Worm (Caenorhabditis elegans) whole organism, L4 larva: ENCODE measurements around the gene C06G1.1.

ENCODE experiments used
- T26A8.4 ChIP-seq: fragments of 200-800 bp; sonication (Bioruptor generic); IDR thresholded peaks from 2 replicates; pipeline ENCODE4 v1.3.6; 2022; ENCODE audit warnings: missing genetic modification characterization, missing compliant biosample characterization
- Y105C5A.15 ChIP-seq: fragments of 200-800 bp; sonication (Bioruptor generic); IDR thresholded peaks from 2 replicates; pipeline ENCODE4 v1.3.6; 2022; ENCODE audit warnings: missing genetic modification characterization, missing compliant biosample characterization
- Y75B8A.6 ChIP-seq: fragments of 200-800 bp; sonication (Bioruptor generic); IDR thresholded peaks from 2 replicates; pipeline ENCODE4 v1.3.6; 2022; ENCODE audit warnings: missing genetic modification reagents, missing genetic modification characterization, missing compliant biosample characterization
- aha-1 ChIP-seq: fragments of 150-350 bp; peaks from one replicate; lab custom pipeline; 2014; ENCODE audit warnings: missing biosample characterization, missing genetic modification characterization
- aly-2 ChIP-seq: sonication (generic microtip); optimal IDR thresholded peaks from 2 replicates; lab custom pipeline; 2018; ENCODE audit warnings: missing biosample characterization, missing genetic modification characterization
- ceh-82 ChIP-seq: sonication (generic microtip); optimal IDR thresholded peaks from 2 replicates; lab custom pipeline; 2017; ENCODE audit warnings: missing biosample characterization, missing genetic modification characterization
- cey-2 ChIP-seq: sonication (generic microtip); optimal IDR thresholded peaks from 3 replicates; lab custom pipeline; 2017; ENCODE audit warnings: missing genetic modification characterization, mild to moderate bottlenecking, missing compliant biosample characterization, antibody characterized with exemption, borderline replicate concordance; ENCODE audit not compliant: insufficient read depth
- daf-12 ChIP-seq: fragments of 150-350 bp; optimal IDR thresholded peaks from 2 replicates; lab custom pipeline; 2014; ENCODE audit warnings: missing biosample characterization, missing genetic modification reagents, missing genetic modification characterization
- daf-16 ChIP-seq, 3 experiments: sonication (generic microtip); optimal IDR thresholded peaks; 2 replicates each; lab custom pipeline; 2016 to 2017; ENCODE audit warnings: missing genetic modification characterization in 3 of 3, missing genetic modification reagents in 3 of 3, mild to moderate bottlenecking in 2 of 3, missing compliant biosample characterization in 2 of 3, missing biosample characterization in 1 of 3, moderate library complexity in 1 of 3
- dmd-6 ChIP-seq: fragments of 200-800 bp; sonication (Bioruptor generic); IDR thresholded peaks from 2 replicates; pipeline ENCODE4 v1.3.6; 2022; ENCODE audit warnings: missing genetic modification reagents, missing genetic modification characterization, missing compliant biosample characterization
- dmd-8 ChIP-seq: fragments of 200-800 bp; sonication (Bioruptor generic); IDR thresholded peaks from 2 replicates; pipeline ENCODE4 v1.3.6; 2022; ENCODE audit warnings: missing genetic modification characterization, missing compliant biosample characterization
- duxl-1 ChIP-seq: sonication (generic microtip); optimal IDR thresholded peaks from 2 replicates; lab custom pipeline; 2016; ENCODE audit warnings: mild to moderate bottlenecking, missing genetic modification characterization, moderate library complexity, missing compliant biosample characterization; ENCODE audit not compliant: poor library complexity
- dve-1 ChIP-seq: sonication (generic microtip); optimal IDR thresholded peaks from 2 replicates; lab custom pipeline; 2017; ENCODE audit warnings: antibody characterized with exemption, mild to moderate bottlenecking, missing genetic modification characterization, missing compliant biosample characterization; ENCODE audit not compliant: insufficient read depth
- fkh-10 ChIP-seq: fragments of 150-350 bp; optimal IDR thresholded peaks from 2 replicates; lab custom pipeline; 2014; ENCODE audit warnings: missing biosample characterization, missing genetic modification reagents, missing genetic modification characterization
- fos-1 ChIP-seq: fragments of 150-350 bp; optimal IDR thresholded peaks from 2 replicates; lab custom pipeline; 2014; ENCODE audit warnings: missing biosample characterization, missing genetic modification characterization
- hif-1 ChIP-seq, 2 experiments: sonication (generic microtip); optimal IDR thresholded peaks; 2 replicates each; lab custom pipeline; 2016 to 2017; ENCODE audit warnings: missing compliant biosample characterization in 2 of 2, missing genetic modification characterization in 2 of 2, missing genetic modification reagents in 2 of 2, missing genotype in 2 of 2, mild to moderate bottlenecking in 1 of 2
- hlh-11 ChIP-seq: fragments of 200-800 bp; sonication (Bioruptor generic); optimal IDR thresholded peaks from 2 replicates; lab custom pipeline; 2018; ENCODE audit warnings: mild to moderate bottlenecking, missing genetic modification characterization, missing compliant biosample characterization
- hlh-30 ChIP-seq: sonication (generic microtip); optimal IDR thresholded peaks from 2 replicates; lab custom pipeline; 2017; ENCODE audit warnings: antibody characterized with exemption, mild to moderate bottlenecking, missing genetic modification characterization, missing compliant biosample characterization; ENCODE audit not compliant: insufficient read depth
- hmg-1.1 ChIP-seq: fragments of 200-800 bp; sonication (Bioruptor generic); IDR thresholded peaks from 2 replicates; pipeline ENCODE4 v1.3.6; 2022; ENCODE audit warnings: missing genetic modification reagents, missing genetic modification characterization, missing compliant biosample characterization
- jun-1 ChIP-seq: fragments of 150-350 bp; optimal IDR thresholded peaks from 2 replicates; lab custom pipeline; 2014; ENCODE audit warnings: missing biosample characterization, missing genetic modification reagents, missing genetic modification characterization
- lin-1 ChIP-seq: fragments of 200-800 bp; sonication (Bioruptor generic); IDR thresholded peaks from 2 replicates; pipeline ENCODE4 v1.3.6; 2022; ENCODE audit warnings: missing genetic modification reagents, missing genetic modification characterization, missing compliant biosample characterization
- lin-13 ChIP-seq: fragments of 150-350 bp; optimal IDR thresholded peaks from 2 replicates; lab custom pipeline; 2014; ENCODE audit warnings: missing biosample characterization, missing genetic modification reagents, missing genetic modification characterization
- lin-39 ChIP-seq: fragments of 150-350 bp; optimal IDR thresholded peaks from 2 replicates; lab custom pipeline; 2014; ENCODE audit warnings: missing biosample characterization, missing genetic modification reagents, missing genetic modification characterization
- lsy-2 ChIP-seq, 2 experiments: fragments of 150-350 bp in 1 of 2; sonication (generic microtip) in 1 of 2; optimal IDR thresholded peaks; 2 replicates each; lab custom pipeline; 2014 to 2017; ENCODE audit warnings: missing biosample characterization in 2 of 2, missing genetic modification characterization in 2 of 2
- mdl-1 ChIP-seq, 2 experiments: fragments of 150-350 bp in 1 of 2; sonication (generic microtip) in 1 of 2; optimal IDR thresholded peaks; 2 replicates each; lab custom pipeline; 2014 to 2017; ENCODE audit warnings: missing biosample characterization in 2 of 2, missing genetic modification characterization in 2 of 2
- mep-1 ChIP-seq: fragments of 150-350 bp; sonication (generic microtip); optimal IDR thresholded peaks from 3 replicates; lab custom pipeline; 2014; ENCODE audit warnings: missing biosample characterization, missing genetic modification characterization
- mes-2 ChIP-seq: sonication (generic microtip); optimal IDR thresholded peaks from 2 replicates; lab custom pipeline; 2016; ENCODE audit warnings: missing genotype, mild to moderate bottlenecking, missing genetic modification characterization, missing compliant biosample characterization; ENCODE audit not compliant: poor library complexity, severe bottlenecking
- nhr-102 ChIP-seq: sonication (generic microtip); optimal IDR thresholded peaks from 2 replicates; lab custom pipeline; 2016; ENCODE audit warnings: mild to moderate bottlenecking, missing genetic modification characterization, moderate library complexity, missing compliant biosample characterization
- nhr-237 ChIP-seq: sonication (generic microtip); optimal IDR thresholded peaks from 2 replicates; lab custom pipeline; 2017; ENCODE audit warnings: missing biosample characterization, missing genetic modification characterization
- nhr-28 ChIP-seq: fragments of 150-350 bp; optimal IDR thresholded peaks from 2 replicates; lab custom pipeline; 2014; ENCODE audit warnings: missing biosample characterization, missing genetic modification characterization
- nhr-48 ChIP-seq: sonication (generic microtip); optimal IDR thresholded peaks from 2 replicates; lab custom pipeline; 2016; ENCODE audit warnings: mild to moderate bottlenecking, missing genetic modification characterization, missing compliant biosample characterization
- nhr-6 ChIP-seq: fragments of 150-350 bp; optimal IDR thresholded peaks from 2 replicates; lab custom pipeline; 2014; ENCODE audit warnings: missing biosample characterization, missing genetic modification characterization
- pha-4 ChIP-seq, 2 experiments: fragments of 150-350 bp in 1 of 2; fragments of 200-800 bp in 1 of 2; sonication (Bioruptor generic) in 1 of 2; IDR thresholded peaks in 1 of 2; optimal IDR thresholded peaks in 1 of 2; 2 replicates each; pipeline versions ENCODE4 v1.3.6 to Lab custom; 2014 to 2022; ENCODE audit warnings: missing genetic modification characterization in 2 of 2, missing genetic modification reagents in 2 of 2, missing biosample characterization in 1 of 2, missing compliant biosample characterization in 1 of 2
- php-3 ChIP-seq: fragments of 200-800 bp; sonication (Bioruptor generic); IDR thresholded peaks from 2 replicates; pipeline ENCODE4 v1.3.6; 2022; ENCODE audit warnings: missing genetic modification reagents, missing genetic modification characterization, missing compliant biosample characterization
- pqm-1 ChIP-seq: sonication (generic microtip); optimal IDR thresholded peaks from 2 replicates; lab custom pipeline; 2017; ENCODE audit warnings: missing biosample characterization, missing genetic modification characterization
- rbr-2 ChIP-seq: sonication (generic microtip); optimal IDR thresholded peaks from 2 replicates; lab custom pipeline; 2016; ENCODE audit warnings: missing genotype, missing genetic modification characterization, missing compliant biosample characterization
- set-16 ChIP-seq: fragments of 200-800 bp; sonication (Bioruptor generic); IDR thresholded peaks from 2 replicates; pipeline ENCODE4 v1.3.6; 2022; ENCODE audit warnings: missing genetic modification reagents, missing genetic modification characterization, missing compliant biosample characterization
- snpc-1.2 ChIP-seq: fragments of 200-800 bp; sonication (Bioruptor generic); IDR thresholded peaks from 2 replicates; pipeline ENCODE4 v1.3.6; 2022; ENCODE audit warnings: missing genetic modification reagents, missing genetic modification characterization, missing compliant biosample characterization
- snpc-4 ChIP-seq: fragments of 150-350 bp; optimal IDR thresholded peaks from 2 replicates; lab custom pipeline; 2014; ENCODE audit warnings: missing biosample characterization, missing genetic modification characterization
- tra-1 ChIP-seq: fragments of 200-800 bp; sonication (Bioruptor generic); IDR thresholded peaks from 2 replicates; pipeline ENCODE4 v1.3.6; 2022; ENCODE audit warnings: missing genetic modification reagents, missing genetic modification characterization, missing compliant biosample characterization
- unc-62 ChIP-seq, 3 experiments: fragments of 150-350 bp in 1 of 3; sonication (generic microtip); optimal IDR thresholded peaks in 2 of 3; peaks in 1 of 3; 1 replicate in 1 of 3; 2 replicates in 2 of 3; lab custom pipeline; 2014 to 2017; ENCODE audit warnings: missing biosample characterization in 3 of 3, missing genetic modification characterization in 3 of 3, missing genetic modification reagents in 3 of 3, missing genotype in 1 of 3
- ztf-7 ChIP-seq: fragments of 150-350 bp; optimal IDR thresholded peaks from 2 replicates; lab custom pipeline; 2014; ENCODE audit warnings: missing biosample characterization, missing genetic modification characterization

Gene C06G1.1

ce11 chrX:16677672-16678071, 44.5 kb downstream of the C06G1.1 start, which contains the start of gene F22H10.3 (continued):
- TF ChIP-seq duxl-1 (tag; lab: Kevin White, UChicago): no peak
- no peak for TF ChIP-seq cey-2 (tag; lab: Kevin White, UChicago)
- TF ChIP-seq ceh-82: no peak
- no peak for TF ChIP-seq tra-1 (GFP tag; lab: Robert Waterston, UW)
- no peak for TF ChIP-seq mdl-1 (tag; optimal IDR thresholded peaks at IDR 0.05; lab: Kevin White, UChicago)
- no peak for TF ChIP-seq fkh-10 (GFP tag; lab: Kevin White, UChicago)
- TF ChIP-seq set-16 (GFP tag; lab: Robert Waterston, UW): no peak
- TF ChIP-seq rbr-2: no peak
- TF ChIP-seq, all 104 proteins: peak for 17

- TF ChIP-seq dmd-6 (GFP tag; lab: Robert Waterston, UW) (peak; percentile 38), jun-1 (no peak), hif-1 (tag; optimal IDR thresholded peaks at IDR 0.05; lab: Kevin White, UChicago) (peak in 1 of 2 experiments; percentile 2), unc-62 (GFP tag; optimal IDR thresholded peaks at IDR 0.05 in 1 of 2; lab: Kevin White, UChicago) (peak in 1 of 2 experiments; percentile 66), unc-62 (tag; optimal IDR thresholded peaks at IDR 0.05; lab: Kevin White, UChicago) (no peak), dmd-8 (GFP tag; lab: Robert Waterston, UW) (no peak), duxl-1 (tag; lab: Kevin White, UChicago) (no peak), aly-2 (no peak), nhr-28 (peak; percentile 15), lin-13 (GFP tag; lab: Kevin White, UChicago) (peak; percentile 3), fos-1 (tag; lab: Kevin White, UChicago) (no peak), T26A8.4 (GFP tag; lab: Robert Waterston, UW) (no peak), daf-16 (GFP tag; optimal IDR thresholded peaks at IDR 0.05; lab: Kevin White, UChicago) (no peak), daf-16 (tag; optimal IDR thresholded peaks at IDR 0.05; lab: Kevin White, UChicago) (peak; percentile 86), Y105C5A.15 (GFP tag; lab: Robert Waterston, UW) (no peak)
Observed at ce11 chrX:16678097-16678496, 44.9 kb downstream of the C06G1.1 start.

- no peak for TF ChIP-seq nhr-237 (tag; lab: Kevin White, UChicago)
- peak; percentile 8 for TF ChIP-seq nhr-48 (tag; lab: Kevin White, UChicago)
- TF ChIP-seq hlh-30: peak; percentile 22
- TF ChIP-seq lin-39 (tag; lab: Kevin White, UChicago): no peak
- TF ChIP-seq mep-1 (tag; lab: Kevin White, UChicago): peak; percentile 36
- TF ChIP-seq hmg-1.1 (GFP tag; lab: Robert Waterston, UW): no peak
- TF ChIP-seq ztf-7 (tag; lab: Kevin White, UChicago): peak; percentile 11
- no peak for TF ChIP-seq daf-16 (GFP tag; optimal IDR thresholded peaks at IDR 0.05; lab: Kevin White, UChicago)
- TF ChIP-seq daf-16 (tag; optimal IDR thresholded peaks at IDR 0.05; lab: Kevin White, UChicago): peak; percentile 89
- TF ChIP-seq nhr-102 (tag; lab: Kevin White, UChicago): peak; percentile 3
- peak; percentile 22 for TF ChIP-seq mes-2 (tag; lab: Kevin White, UChicago)
- peak; percentile 63 for TF ChIP-seq aha-1 (tag; lab: Kevin White, UChicago)
- TF ChIP-seq Y75B8A.6 (GFP tag; lab: Robert Waterston, UW): no peak
- peak; percentile 67 for TF ChIP-seq nhr-6 (tag; lab: Kevin White, UChicago)
- TF ChIP-seq hif-1 (tag; optimal IDR thresholded peaks at IDR 0.05; lab: Kevin White, UChicago): peak in 1 of 2 experiments; percentile 6
- TF ChIP-seq hlh-11 (tag; lab: Kevin White, UChicago): peak; percentile 46
- TF ChIP-seq ceh-82: no peak
- TF ChIP-seq snpc-1.2 (GFP tag; lab: Robert Waterston, UW): no peak
- TF ChIP-seq pha-4 (GFP tag; IDR thresholded peaks at IDR 0.05; lab: Robert Waterston, UW): no peak
- peak; percentile 38 for TF ChIP-seq pha-4 (tag; optimal IDR thresholded peaks at IDR 0.05; lab: Kevin White, UChicago)
- TF ChIP-seq daf-12 (tag; lab: Kevin White, UChicago): no peak
- TF ChIP-seq dmd-6 (GFP tag; lab: Robert Waterston, UW): peak; percentile 49; the same call in 1 of the 2 replicates
- TF ChIP-seq dve-1 (tag; lab: Kevin White, UChicago): peak; percentile 76
- peak; percentile 64 for TF ChIP-seq pqm-1 (tag; lab: Kevin White, UChicago)
- no peak for TF ChIP-seq mdl-1 (tag; optimal IDR thresholded peaks at IDR 0.05; lab: Kevin White, UChicago)
- peak; percentile 15 for TF ChIP-seq nhr-28
- no peak for TF ChIP-seq snpc-4 (tag; lab: Kevin White, UChicago)
- TF ChIP-seq lin-1 (GFP tag; lab: Robert Waterston, UW): no peak
- TF ChIP-seq lsy-2 (tag; optimal IDR thresholded peaks at IDR 0.05; lab: Kevin White, UChicago): peak in 1 of 2 experiments; percentile 15
- TF ChIP-seq T26A8.4 (GFP tag; lab: Robert Waterston, UW): no peak
- TF ChIP-seq php-3 (GFP tag; lab: Robert Waterston, UW): peak; percentile 43; the same call in 1 of the 2 replicates
- TF ChIP-seq, all 104 proteins: peak for 18
Observed at ce11 chrX:16679117-16679590, 46.0 kb downstream of the C06G1.1 start, which contains the start of gene F22H10.2. Gene F22H10.2 (plus strand): TSS chrX:16679540.
